Worm (Caenorhabditis elegans) whole organism, L1 larva: ENCODE results near the gene C25H3.3.

Experiments used
- C04F5.9 ChIP-seq: sonication (generic microtip); optimal IDR thresholded peaks from 2 replicates; lab custom pipeline; 2016; ENCODE audit warnings: missing genetic modification characterization, missing compliant biosample characterization
- C16A3.4 ChIP-seq: fragments of 150-350 bp; optimal IDR thresholded peaks from 2 replicates; lab custom pipeline; 2014; ENCODE audit warnings: missing biosample characterization, missing genetic modification characterization
- Y116A8C.19 ChIP-seq: sonication (generic microtip); optimal IDR thresholded peaks from 2 replicates; lab custom pipeline; 2016; ENCODE audit warnings: missing compliant biosample characterization, missing genetic modification characterization, borderline replicate concordance
- alr-1 ChIP-seq: fragments of 200-800 bp; sonication (Bioruptor generic); optimal IDR thresholded peaks from 2 replicates; lab custom pipeline; 2018; ENCODE audit warnings: borderline replicate concordance, mild to moderate bottlenecking, missing genetic modification characterization, missing compliant biosample characterization
- ama-1 ChIP-seq: fragments of 150-350 bp; optimal IDR thresholded peaks from 2 replicates; lab custom pipeline; 2014
- blmp-1 ChIP-seq: fragments of 150-350 bp; optimal IDR thresholded peaks from 2 replicates; lab custom pipeline; 2014; ENCODE audit warnings: missing biosample characterization, missing genetic modification characterization
- ceh-63 ChIP-seq: fragments of 200-800 bp; sonication (Bioruptor generic); optimal IDR thresholded peaks from 2 replicates; lab custom pipeline; 2018; ENCODE audit warnings: mild to moderate bottlenecking, missing genetic modification characterization, missing compliant biosample characterization
- ceh-8 ChIP-seq: fragments of 200-800 bp; sonication (Bioruptor generic); optimal IDR thresholded peaks from 2 replicates; lab custom pipeline; 2018; ENCODE audit warnings: mild to moderate bottlenecking, missing genetic modification characterization, moderate library complexity, missing compliant biosample characterization
- ceh-88 ChIP-seq: fragments of 200-800 bp; sonication (Bioruptor generic); IDR thresholded peaks from 2 replicates; pipeline ENCODE4 v1.3.6; 2022; ENCODE audit warnings: missing genetic modification characterization, missing compliant biosample characterization
- ceh-90 ChIP-seq: sonication (generic microtip); optimal IDR thresholded peaks from 2 replicates; lab custom pipeline; 2016; ENCODE audit warnings: missing genetic modification characterization, missing compliant biosample characterization
- dpl-1 ChIP-seq, 3 experiments: fragments of 150-350 bp in 2 of 3; sonication (generic microtip) in 1 of 3; optimal IDR thresholded peaks; 2 replicates each; lab custom pipeline; 2014 to 2017; ENCODE audit warnings: missing biosample characterization in 3 of 3, missing genetic modification characterization in 3 of 3, missing genetic modification reagents in 3 of 3
- dsc-1 ChIP-seq: sonication (generic microtip); optimal IDR thresholded peaks from 2 replicates; lab custom pipeline; 2016; ENCODE audit warnings: mild to moderate bottlenecking, missing genetic modification characterization, missing compliant biosample characterization
- efl-1 ChIP-seq, 4 experiments: fragments of 150-350 bp; optimal IDR thresholded peaks in 3 of 4; peaks in 1 of 4; 1 replicate in 1 of 4; 2 replicates in 3 of 4; lab custom pipeline; 2014; ENCODE audit warnings: missing biosample characterization in 2 of 4, missing genetic modification characterization in 2 of 4, missing genetic modification reagents in 2 of 4
- elt-3 ChIP-seq, 6 experiments: fragments of 150-350 bp in 1 of 6; sonication (generic microtip); optimal IDR thresholded peaks; 2 replicates each; lab custom pipeline; 2017 to 2018; ENCODE audit warnings: missing biosample characterization in 6 of 6, missing genetic modification characterization in 6 of 6, inconsistent platforms in 1 of 6
- ets-5 ChIP-seq: fragments of 200-800 bp; sonication (Bioruptor generic); IDR thresholded peaks from 2 replicates; pipeline ENCODE4 v1.3.6; 2022; ENCODE audit warnings: missing genetic modification characterization, missing compliant biosample characterization
- fkh-10 ChIP-seq: sonication (generic microtip); optimal IDR thresholded peaks from 2 replicates; lab custom pipeline; 2017; ENCODE audit warnings: missing biosample characterization, missing genetic modification reagents, missing genetic modification characterization
- fkh-4 ChIP-seq: sonication (generic microtip); optimal IDR thresholded peaks from 2 replicates; lab custom pipeline; 2016; ENCODE audit warnings: missing compliant biosample characterization, missing genetic modification characterization, borderline replicate concordance
- hlh-17 ChIP-seq: fragments of 200-800 bp; sonication (Bioruptor generic); optimal IDR thresholded peaks from 2 replicates; lab custom pipeline; 2018; ENCODE audit warnings: missing genetic modification characterization, mild to moderate bottlenecking, missing compliant biosample characterization, moderate library complexity, borderline replicate concordance
- hpl-2 ChIP-seq: fragments of 150-350 bp; optimal IDR thresholded peaks from 2 replicates; lab custom pipeline; 2014; ENCODE audit warnings: missing biosample characterization, missing genetic modification reagents, missing genetic modification characterization
- irx-1 ChIP-seq: sonication (generic microtip); optimal IDR thresholded peaks from 2 replicates; lab custom pipeline; 2016; ENCODE audit warnings: missing genetic modification characterization, missing compliant biosample characterization
- isw-1 ChIP-seq: fragments of 200-800 bp; sonication (Bioruptor generic); IDR thresholded peaks from 2 replicates; pipeline ENCODE4 v1.3.6; 2022; ENCODE audit warnings: missing genetic modification characterization, missing compliant biosample characterization
- jun-1 ChIP-seq: fragments of 150-350 bp; optimal IDR thresholded peaks from 2 replicates; lab custom pipeline; 2014; ENCODE audit warnings: missing biosample characterization, missing genetic modification reagents, missing genetic modification characterization
- lin-13 ChIP-seq: fragments of 150-350 bp; optimal IDR thresholded peaks from 2 replicates; lab custom pipeline; 2014; ENCODE audit warnings: missing biosample characterization, missing genetic modification reagents, missing genetic modification characterization
- lin-14 ChIP-seq: fragments of 200-800 bp; sonication (Bioruptor generic); optimal IDR thresholded peaks from 2 replicates; lab custom pipeline; 2018; ENCODE audit warnings: mild to moderate bottlenecking, missing genetic modification characterization, moderate library complexity, missing compliant biosample characterization
- lin-15B ChIP-seq: fragments of 150-350 bp; sonication (generic microtip); optimal IDR thresholded peaks from 3 replicates; lab custom pipeline; 2014; ENCODE audit warnings: missing biosample characterization, missing genetic modification characterization
- lin-35 ChIP-seq, 2 experiments: fragments of 150-350 bp; optimal IDR thresholded peaks; 2 replicates each; lab custom pipeline; 2014; ENCODE audit warnings: missing biosample characterization in 2 of 2, missing genetic modification characterization in 2 of 2, missing genetic modification reagents in 2 of 2
- lir-3 ChIP-seq: sonication (generic microtip); optimal IDR thresholded peaks from 2 replicates; lab custom pipeline; 2016; ENCODE audit warnings: mild to moderate bottlenecking, missing genetic modification characterization, moderate library complexity, missing compliant biosample characterization; ENCODE audit not compliant: poor library complexity
- mab-9 ChIP-seq: fragments of 200-800 bp; sonication (Bioruptor generic); IDR thresholded peaks from 2 replicates; pipeline ENCODE4 v1.3.6; 2022; ENCODE audit warnings: missing genetic modification reagents, missing genetic modification characterization, missing compliant biosample characterization
- mdl-1 ChIP-seq, 2 experiments: fragments of 150-350 bp; optimal IDR thresholded peaks; 2 replicates each; lab custom pipeline; 2014 to 2017; ENCODE audit warnings: missing biosample characterization in 2 of 2, missing genetic modification characterization in 2 of 2, inconsistent platforms in 1 of 2
- mef-2 ChIP-seq: fragments of 150-350 bp; optimal IDR thresholded peaks from 2 replicates; lab custom pipeline; 2014; ENCODE audit warnings: missing biosample characterization, missing genetic modification characterization
- nhr-19 ChIP-seq: fragments of 200-800 bp; sonication (Bioruptor generic); conservative IDR thresholded peaks from 2 replicates; pipeline ENCODE4 v1.3.6; 2022; ENCODE audit warnings: missing genetic modification characterization, missing compliant biosample characterization
- nhr-20 ChIP-seq: sonication (generic microtip); optimal IDR thresholded peaks from 2 replicates; lab custom pipeline; 2016; ENCODE audit warnings: mild to moderate bottlenecking, missing genetic modification characterization, missing compliant biosample characterization
- nhr-237 ChIP-seq: fragments of 150-350 bp; optimal IDR thresholded peaks from 2 replicates; lab custom pipeline; 2014; ENCODE audit warnings: missing biosample characterization, missing genetic modification characterization
- nhr-71 ChIP-seq: sonication (generic microtip); optimal IDR thresholded peaks from 2 replicates; lab custom pipeline; 2016; ENCODE audit warnings: mild to moderate bottlenecking, missing genetic modification characterization, moderate library complexity, missing compliant biosample characterization
- nhr-84 ChIP-seq: sonication (generic microtip); optimal IDR thresholded peaks from 2 replicates; lab custom pipeline; 2017; ENCODE audit warnings: missing biosample characterization, missing genetic modification characterization
- nhr-85 ChIP-seq: sonication (generic microtip); peaks from one replicate; lab custom pipeline; 2016; ENCODE audit warnings: missing genetic modification characterization, inconsistent platforms, missing compliant biosample characterization
- pax-3 ChIP-seq: fragments of 200-800 bp; sonication (Bioruptor generic); optimal IDR thresholded peaks from 2 replicates; lab custom pipeline; 2018; ENCODE audit warnings: mild to moderate bottlenecking, missing genetic modification characterization, moderate library complexity, missing compliant biosample characterization
- rnt-1 ChIP-seq: sonication (generic microtip); optimal IDR thresholded peaks from 2 replicates; lab custom pipeline; 2016; ENCODE audit warnings: mild to moderate bottlenecking, missing genetic modification characterization, moderate library complexity, missing compliant biosample characterization
- skn-1 ChIP-seq: fragments of 150-350 bp; optimal IDR thresholded peaks from 2 replicates; lab custom pipeline; 2014; ENCODE audit warnings: missing biosample characterization, missing genetic modification characterization
- sptf-1 ChIP-seq: fragments of 150-350 bp; optimal IDR thresholded peaks from 2 replicates; lab custom pipeline; 2014; ENCODE audit warnings: missing biosample characterization, missing genetic modification characterization
- sup-37 ChIP-seq: fragments of 200-800 bp; sonication (Bioruptor generic); optimal IDR thresholded peaks from 2 replicates; lab custom pipeline; 2018; ENCODE audit warnings: mild to moderate bottlenecking, missing genetic modification characterization, missing compliant biosample characterization
- swsn-7 ChIP-seq: sonication (generic microtip); optimal IDR thresholded peaks from 2 replicates; lab custom pipeline; 2016; ENCODE audit warnings: missing genetic modification characterization, missing compliant biosample characterization
- tbx-2 ChIP-seq: sonication (generic microtip); optimal IDR thresholded peaks from 2 replicates; lab custom pipeline; 2016; ENCODE audit warnings: missing genetic modification characterization, missing compliant biosample characterization
- unc-130 ChIP-seq: fragments of 150-350 bp; optimal IDR thresholded peaks from 2 replicates; lab custom pipeline; 2017; ENCODE audit warnings: missing biosample characterization, missing genetic modification characterization, inconsistent platforms
- unc-86 ChIP-seq: sonication (generic microtip); optimal IDR thresholded peaks from 2 replicates; lab custom pipeline; 2016; ENCODE audit warnings: missing genetic modification characterization, missing compliant biosample characterization
- unc-98 ChIP-seq: fragments of 200-800 bp; sonication (Bioruptor generic); IDR thresholded peaks from 2 replicates; pipeline ENCODE4 v1.3.6; 2022; ENCODE audit warnings: missing genetic modification characterization, missing compliant biosample characterization
- vab-15 ChIP-seq: sonication (generic microtip); optimal IDR thresholded peaks from 2 replicates; lab custom pipeline; 2017; ENCODE audit warnings: missing genotype, mild to moderate bottlenecking, missing genetic modification characterization, missing compliant biosample characterization
- zip-4 ChIP-seq: fragments of 200-800 bp; sonication (Bioruptor generic); optimal IDR thresholded peaks from 2 replicates; lab custom pipeline; 2018; ENCODE audit warnings: mild to moderate bottlenecking, missing genetic modification characterization, moderate library complexity, missing compliant biosample characterization
- ztf-11 ChIP-seq, 2 experiments: sonication (generic microtip); optimal IDR thresholded peaks; 2 replicates each; lab custom pipeline; 2016 to 2017; ENCODE audit warnings: missing genetic modification characterization in 2 of 2, missing biosample characterization in 1 of 2, missing compliant biosample characterization in 1 of 2

Gene C25H3.3

ce11 chrII:5701485-5701884, 7.5 kb downstream of the C25H3.3 start (continued):
- TF ChIP-seq elt-3 (tag; optimal IDR thresholded peaks at IDR 0.05; lab: Kevin White, UChicago) (peak in 1 of 6 experiments; percentile 35), zip-4 (GFP tag; lab: Kevin White, UChicago) (peak; percentile 58), lir-3 (tag; lab: Kevin White, UChicago) (peak; percentile 36), mef-2 (no peak), C16A3.4 (tag; lab: Kevin White, UChicago) (peak; percentile 21), nhr-19 (peak; percentile 89), alr-1 (tag; lab: Kevin White, UChicago) (no peak), skn-1 (tag; lab: Kevin White, UChicago) (peak; percentile 34), C04F5.9 (peak; percentile 25), swsn-7 (peak; percentile 78), Y116A8C.19 (no peak), sup-37 (GFP tag; lab: Kevin White, UChicago) (peak; percentile 54), lin-14 (GFP tag; lab: Kevin White, UChicago) (peak; percentile 71), fkh-4 (tag; lab: Kevin White, UChicago) (no peak), nhr-20 (tag; lab: Kevin White, UChicago) (peak; percentile 78), lin-13 (peak; percentile 53), lin-15B (tag; lab: Kevin White, UChicago) (peak; percentile 36), mdl-1 (tag; optimal IDR thresholded peaks at IDR 0.05; lab: Kevin White, UChicago) (peak in 1 of 2 experiments; percentile 73), ama-1 (lab: Kevin White, UChicago) (peak; percentile 84), rnt-1 (tag; lab: Kevin White, UChicago) (peak; percentile 93), lin-35 (GFP tag; optimal IDR thresholded peaks at IDR 0.05; lab: Kevin White, UChicago) (peak; percentile 45 to 72), ets-5 (GFP tag; lab: Robert Waterston, UW) (no peak), irx-1 (tag; lab: Kevin White, UChicago) (peak; percentile 58), nhr-237 (no peak), unc-130 (tag; lab: Kevin White, UChicago) (peak; percentile 43), dsc-1 (tag; lab: Kevin White, UChicago) (peak; percentile 71), sptf-1 (no peak), ceh-90 (tag; lab: Kevin White, UChicago) (no peak), jun-1 (tag; lab: Kevin White, UChicago) (peak; percentile 9), efl-1 (optimal IDR thresholded peaks at IDR 0.05; lab: Kevin White, UChicago) (peak; percentile 56 to 69), efl-1 (GFP tag; optimal IDR thresholded peaks at IDR 0.05 in 1 of 2; lab: Kevin White, UChicago) (peak; percentile 32 to 95), unc-86 (tag; lab: Kevin White, UChicago) (peak; percentile 40), ceh-8 (no peak), isw-1 (GFP tag; lab: Robert Waterston, UW) (peak; percentile 20)

- TF ChIP-seq hpl-2 (GFP tag; lab: Kevin White, UChicago) (no peak), ceh-63 (no peak), dpl-1 (GFP tag; optimal IDR thresholded peaks at IDR 0.05; lab: Kevin White, UChicago) (no peak), mab-9 (GFP tag; lab: Robert Waterston, UW) (no peak), blmp-1 (tag; lab: Kevin White, UChicago) (peak; percentile 69), vab-15 (no peak), pax-3 (tag; lab: Kevin White, UChicago) (no peak), nhr-84 (no peak), nhr-71 (tag; lab: Kevin White, UChicago) (no peak), nhr-85 (tag; lab: Kevin White, UChicago) (peak; percentile 78), hlh-17 (GFP tag; lab: Kevin White, UChicago) (no peak), lin-14 (GFP tag; lab: Kevin White, UChicago) (peak; percentile 46), fkh-10 (GFP tag; lab: Kevin White, UChicago) (peak; percentile 29), lin-15B (tag; lab: Kevin White, UChicago) (no peak), lir-3 (tag; lab: Kevin White, UChicago) (no peak), nhr-237 (no peak), nhr-19 (no peak), rnt-1 (tag; lab: Kevin White, UChicago) (no peak), unc-86 (tag; lab: Kevin White, UChicago) (no peak), unc-98 (GFP tag; lab: Robert Waterston, UW) (no peak), dsc-1 (tag; lab: Kevin White, UChicago) (no peak), Y116A8C.19 (no peak), ztf-11 (tag; optimal IDR thresholded peaks at IDR 0.05; lab: Kevin White, UChicago) (no peak), ceh-90 (tag; lab: Kevin White, UChicago) (no peak), tbx-2 (tag; lab: Kevin White, UChicago) (no peak), ceh-88 (GFP tag; lab: Robert Waterston, UW) (no peak), efl-1 (optimal IDR thresholded peaks at IDR 0.05; lab: Kevin White, UChicago) (no peak), efl-1 (GFP tag; optimal IDR thresholded peaks at IDR 0.05 in 1 of 2; lab: Kevin White, UChicago) (peak in 1 of 2 experiments; percentile 50)
These were observed 8.7 kb downstream of the C25H3.3 start for ce11 chrII:5702611-5703192.
